Fruit fly (Drosophila melanogaster) S2 (cell line): ENCODE data around the gene Ae2.

ENCODE experiments used
- CG8478 ChIP-seq: fragments of >200 bp; optimal IDR thresholded peaks from 2 replicates; lab custom pipeline; 2018
- CTCF ChIP-seq, 2 experiments: fragments of >200 bp; optimal IDR thresholded peaks; 2 replicates each; lab custom pipeline; 2018

dm6 chr3L:9726707-9727106 lies 36.6 kb upstream of the Ae2 start, which contains the start of gene Naa60:
- TF ChIP-seq CTCF (optimal IDR thresholded peaks at IDR 0.05; lab: Kevin White, UChicago) (peak in 1 of 2 experiments; percentile 29), CG8478 (lab: Kevin White, UChicago) (no peak)
